Fruit fly (Drosophila melanogaster): Measurements from ENCODE around the gene lsn.
A peak's percentile ranks its signal among the peaks of the same experiment; 100 is the strongest.

DNA sequence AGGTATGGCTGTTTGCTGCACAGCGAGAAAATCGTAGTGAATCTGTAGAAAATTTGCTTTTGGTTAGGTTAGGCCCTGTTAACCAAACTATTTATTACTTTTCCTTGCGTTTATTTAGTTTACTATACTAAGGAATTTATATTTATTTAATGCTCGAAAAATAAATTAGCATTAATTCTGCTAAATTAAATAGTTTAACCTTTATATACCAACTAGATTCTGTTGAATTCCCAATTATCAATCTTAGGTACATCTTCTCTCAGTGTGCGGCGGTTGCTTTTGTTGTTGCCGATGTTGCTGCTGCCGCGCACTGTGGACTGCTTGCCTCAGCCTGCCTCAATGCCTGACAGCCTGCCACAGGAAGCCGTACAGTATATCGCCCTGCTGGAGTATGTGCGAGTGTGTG, 34.2 kb downstream of the lsn start:
- peak; percentile 84 for TF ChIP-seq CG17806 (tag; optimal IDR thresholded peaks at IDR 0.05)
- peak; percentile 24 for TF ChIP-seq CG34367 (tag; optimal IDR thresholded peaks at IDR 0.05)
